Worm (Caenorhabditis elegans) whole organism, late embryonic: ENCODE results near the gene F21F8.5.
"Not testable (repeated sequence)": the region's sequence is repeated elsewhere in the genome, so short reads cannot be mapped to it uniquely, and the experiment has no call there.

Source experiments
- ama-1 ChIP-seq: fragments of 150-350 bp; optimal IDR thresholded peaks from 2 replicates; lab custom pipeline; 2014
- ceh-22 ChIP-seq: sonication (generic microtip); optimal IDR thresholded peaks from 2 replicates; lab custom pipeline; 2017; ENCODE audit warnings: missing biosample characterization, missing genetic modification characterization
- fkh-10 ChIP-seq: fragments of 150-350 bp; optimal IDR thresholded peaks from 2 replicates; lab custom pipeline; 2014; ENCODE audit warnings: missing biosample characterization, missing genetic modification reagents, missing genetic modification characterization
- nfya-1 ChIP-seq: sonication (generic microtip); optimal IDR thresholded peaks from 2 replicates; lab custom pipeline; 2017; ENCODE audit warnings: missing genetic modification characterization, mild to moderate bottlenecking, missing compliant biosample characterization, antibody characterized with exemption, moderate library complexity
- pag-3 ChIP-seq: sonication (generic microtip); optimal IDR thresholded peaks from 2 replicates; lab custom pipeline; 2016; ENCODE audit warnings: missing compliant biosample characterization, missing genetic modification characterization, borderline replicate concordance
- pha-4 ChIP-seq: fragments of 150-350 bp; optimal IDR thresholded peaks from 2 replicates; lab custom pipeline; 2018; ENCODE audit warnings: missing biosample characterization, missing genetic modification reagents, missing genetic modification characterization
- sox-4 ChIP-seq: sonication (generic microtip); optimal IDR thresholded peaks from 2 replicates; lab custom pipeline; 2017; ENCODE audit warnings: mild to moderate bottlenecking, missing genetic modification characterization, inconsistent platforms, missing compliant biosample characterization
- unc-55 ChIP-seq: sonication (generic microtip); optimal IDR thresholded peaks from 2 replicates; lab custom pipeline; 2017; ENCODE audit warnings: missing biosample characterization, missing genetic modification reagents, missing genetic modification characterization
- unc-86 ChIP-seq: sonication (generic microtip); optimal IDR thresholded peaks from 2 replicates; lab custom pipeline; 2016; ENCODE audit warnings: missing genetic modification characterization, missing compliant biosample characterization

- not testable (repeated sequence) for TF ChIP-seq nfya-1 (tag; lab: Kevin White, UChicago); pha-4 (tag; lab: Kevin White, UChicago); ceh-22; unc-86 (tag; lab: Kevin White, UChicago); unc-55; fkh-10 (GFP tag; lab: Kevin White, UChicago); ama-1 (lab: Kevin White, UChicago); sox-4 (tag; lab: Kevin White, UChicago); pag-3 (tag; lab: Kevin White, UChicago)
Measured at ce11 chrV:8314782-8315181, 48.6 kb upstream of the F21F8.5 start.
